Worm (Caenorhabditis elegans): ENCODE data around the gene F11C7.7.

DNA sequence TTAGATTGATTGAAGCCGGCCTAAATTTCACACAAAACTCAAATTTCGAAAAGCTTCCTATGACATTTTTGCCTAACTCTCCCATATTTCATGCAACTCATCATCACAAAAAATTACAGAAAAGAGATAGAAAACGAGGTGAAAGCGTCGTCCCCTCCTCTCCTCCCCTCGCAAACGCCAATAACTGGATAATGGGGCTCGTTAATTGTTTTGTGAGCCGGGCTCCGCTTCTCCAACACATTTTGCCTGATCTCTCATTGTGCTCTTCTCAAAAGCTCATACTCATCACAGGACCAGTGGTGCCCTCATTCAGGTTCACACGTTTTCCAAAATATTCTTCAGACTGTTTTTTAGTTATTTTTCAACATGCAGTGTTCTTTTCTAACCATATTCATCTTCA, 30.4 kb downstream of the F11C7.7 start, which contains the start of gene pbo-6:
- TF ChIP-seq snpc-4 (tag; optimal IDR thresholded peaks at IDR 0.05) (no peak), ztf-11 (tag; optimal IDR thresholded peaks at IDR 0.05) (no peak)

Data from whole organism, L1 larva.